Fruit fly (Drosophila melanogaster) whole organism, embryonic: ENCODE data around the gene Bace.

Experiments used
- BtbVII ChIP-seq: fragments of 200-800 bp; sonication (Bioruptor generic); optimal IDR thresholded peaks from 3 replicates; lab custom pipeline; 2017; ENCODE audit warnings: missing biosample characterization, mild to moderate bottlenecking, missing genetic modification characterization
- CG10147 ChIP-seq: fragments of 200-800 bp; sonication (Bioruptor generic); optimal IDR thresholded peaks from 2 replicates; lab custom pipeline; 2019; ENCODE audit warnings: missing biosample characterization, mild to moderate bottlenecking, missing genetic modification characterization, moderate library complexity
- CG10267 ChIP-seq: fragments of 200-800 bp; sonication (Bioruptor generic); optimal IDR thresholded peaks from 2 replicates; lab custom pipeline; 2018; ENCODE audit warnings: missing biosample characterization, mild to moderate bottlenecking, missing genetic modification characterization, moderate library complexity
- CG10654 ChIP-seq: fragments of 200-800 bp; sonication (Bioruptor generic); optimal IDR thresholded peaks from 2 replicates; lab custom pipeline; 2016; ENCODE audit warnings: missing biosample characterization, missing genetic modification characterization
- CG10959 ChIP-seq: fragments of 200-800 bp; sonication (Bioruptor generic); IDR thresholded peaks from 2 replicates; pipeline ENCODE4 v1.3.6; 2022; ENCODE audit warnings: missing biosample characterization, missing genetic modification characterization
- CG12071 ChIP-seq: fragments of 200-800 bp; sonication (Bioruptor generic); optimal IDR thresholded peaks from 3 replicates; lab custom pipeline; 2018; ENCODE audit warnings: missing biosample characterization, mild to moderate bottlenecking, missing genetic modification characterization
- CG12942 ChIP-seq: fragments of 200-800 bp; sonication (Bioruptor generic); optimal IDR thresholded peaks from 3 replicates; lab custom pipeline; 2016; ENCODE audit warnings: missing biosample characterization, missing genetic modification characterization
- CG13123 ChIP-seq: fragments of 200-800 bp; sonication (Bioruptor generic); optimal IDR thresholded peaks from 2 replicates; lab custom pipeline; 2016; ENCODE audit warnings: missing biosample characterization, missing genetic modification characterization
- CG13775 ChIP-seq: fragments of 200-800 bp; sonication (Bioruptor generic); optimal IDR thresholded peaks from 3 replicates; lab custom pipeline; 2017; ENCODE audit warnings: missing biosample characterization, mild to moderate bottlenecking, missing genetic modification characterization
- CG14860 ChIP-seq: fragments of 200-800 bp; sonication (Bioruptor generic); IDR thresholded peaks from 3 replicates; pipeline ENCODE4 v1.3.6; 2022; ENCODE audit warnings: missing biosample characterization, missing genetic modification characterization; ENCODE audit not compliant: partially characterized antibody
- CG2712 ChIP-seq: fragments of 200-800 bp; optimal IDR thresholded peaks from 3 replicates; lab custom pipeline; 2019; ENCODE audit warnings: missing biosample characterization, mild to moderate bottlenecking, missing genetic modification characterization, moderate library complexity
- CG34224 ChIP-seq: fragments of 200-800 bp; sonication (Bioruptor generic); IDR thresholded peaks from 3 replicates; pipeline ENCODE4 v1.3.6; 2022; ENCODE audit warnings: missing biosample characterization, missing genetic modification characterization; ENCODE audit not compliant: partially characterized antibody
- CG34422 ChIP-seq: fragments of 200-800 bp; sonication (Bioruptor generic); IDR thresholded peaks from 3 replicates; pipeline ENCODE4 v1.3.6; 2022; ENCODE audit warnings: missing biosample characterization, missing genetic modification characterization
- CG7271 ChIP-seq: fragments of 200-800 bp; sonication (Bioruptor generic); optimal IDR thresholded peaks from 2 replicates; lab custom pipeline; 2018; ENCODE audit warnings: missing biosample characterization, mild to moderate bottlenecking, missing genetic modification characterization, moderate library complexity
- CG7928 ChIP-seq: fragments of 200-800 bp; sonication (Bioruptor generic); optimal IDR thresholded peaks from 2 replicates; lab custom pipeline; 2017; ENCODE audit warnings: missing biosample characterization, mild to moderate bottlenecking, missing genetic modification characterization
- CG7987 ChIP-seq: fragments of 200-800 bp; sonication (Bioruptor generic); optimal IDR thresholded peaks from 2 replicates; lab custom pipeline; 2018; ENCODE audit warnings: missing biosample characterization, mild to moderate bottlenecking, missing genetic modification characterization, moderate library complexity
- CG8281 ChIP-seq: fragments of 200-800 bp; sonication (Bioruptor generic); optimal IDR thresholded peaks from 2 replicates; lab custom pipeline; 2018; ENCODE audit warnings: missing biosample characterization, mild to moderate bottlenecking, missing genetic modification characterization, moderate library complexity
- CG8478 ChIP-seq: fragments of >200 bp; optimal IDR thresholded peaks from 2 replicates; lab custom pipeline; 2018
- CG8944 ChIP-seq: fragments of 200-800 bp; sonication (Bioruptor generic); optimal IDR thresholded peaks from 3 replicates; lab custom pipeline; 2016; ENCODE audit warnings: missing biosample characterization, missing genetic modification characterization
- CG9797 ChIP-seq: fragments of 200-800 bp; sonication (Bioruptor generic); optimal IDR thresholded peaks from 3 replicates; lab custom pipeline; 2018; ENCODE audit warnings: missing biosample characterization, mild to moderate bottlenecking, missing genetic modification characterization
- CTCF ChIP-seq: fragments of 200-800 bp; sonication (Bioruptor generic); optimal IDR thresholded peaks from 2 replicates; lab custom pipeline; 2017; ENCODE audit warnings: missing biosample characterization, mild to moderate bottlenecking, missing genetic modification characterization, moderate library complexity
- CrebB ChIP-seq: fragments of 200-800 bp; sonication (Bioruptor generic); optimal IDR thresholded peaks from 3 replicates; lab custom pipeline; 2018; ENCODE audit warnings: missing biosample characterization, mild to moderate bottlenecking, missing genetic modification characterization
- Deaf1 ChIP-seq: fragments of 200-800 bp; optimal IDR thresholded peaks from 3 replicates; lab custom pipeline; 2019; ENCODE audit warnings: missing biosample characterization, mild to moderate bottlenecking, missing genetic modification characterization, moderate library complexity
- Drgx ChIP-seq: fragments of 200-800 bp; sonication (Bioruptor generic); IDR thresholded peaks from 2 replicates; pipeline ENCODE4 v1.3.6; 2022; ENCODE audit warnings: missing biosample characterization, missing genetic modification characterization
- HHEX ChIP-seq: fragments of 200-800 bp; sonication (Bioruptor generic); optimal IDR thresholded peaks from 3 replicates; lab custom pipeline; 2017; ENCODE audit warnings: missing biosample characterization, mild to moderate bottlenecking, missing genetic modification characterization, missing genetic modification reagents
- Optix ChIP-seq: fragments of 200-800 bp; sonication (Bioruptor generic); IDR thresholded peaks from 3 replicates; pipeline ENCODE4 v1.3.6; 2022; ENCODE audit warnings: missing biosample characterization, missing genetic modification characterization
- Rx ChIP-seq: fragments of 200-800 bp; sonication (Bioruptor generic); IDR thresholded peaks from 2 replicates; pipeline ENCODE4 v1.3.6; 2022; ENCODE audit warnings: missing biosample characterization, missing genetic modification characterization
- Scr ChIP-seq: fragments of 200-800 bp; sonication (Bioruptor generic); IDR thresholded peaks from 2 replicates; pipeline ENCODE4 v1.3.6; 2022; ENCODE audit warnings: missing biosample characterization, missing genetic modification characterization; ENCODE audit not compliant: partially characterized antibody
- Stat92E ChIP-seq, 3 experiments: fragments of >200 bp in 2 of 3; fragments of 200-800 bp in 1 of 3; sonication (Bioruptor generic) in 1 of 3; optimal IDR thresholded peaks; 2 replicates each; lab custom pipeline; 2017 to 2019; ENCODE audit warnings: missing biosample characterization in 3 of 3, missing genetic modification characterization in 3 of 3, mild to moderate bottlenecking in 1 of 3, moderate library complexity in 1 of 3
- TFAM ChIP-seq: fragments of 200-800 bp; sonication (Bioruptor generic); optimal IDR thresholded peaks from 2 replicates; lab custom pipeline; 2017; ENCODE audit warnings: missing biosample characterization, missing genetic modification characterization, inconsistent platforms
- Xrp1 ChIP-seq: fragments of 200-800 bp; sonication (Bioruptor generic); IDR thresholded peaks from 2 replicates; pipeline ENCODE4 v1.3.6; 2022; ENCODE audit warnings: missing biosample characterization, missing genetic modification characterization
- ac ChIP-seq: fragments of 200-800 bp; sonication (Bioruptor generic); optimal IDR thresholded peaks from 3 replicates; lab custom pipeline; 2017; ENCODE audit warnings: missing biosample characterization, mild to moderate bottlenecking, missing genetic modification characterization
- az2 ChIP-seq: fragments of 200-800 bp; sonication (Bioruptor generic); optimal IDR thresholded peaks from 3 replicates; lab custom pipeline; 2016; ENCODE audit warnings: missing biosample characterization, missing genetic modification characterization
- cas ChIP-seq: fragments of 200-800 bp; sonication (Bioruptor generic); IDR thresholded peaks from 2 replicates; pipeline ENCODE4 v1.3.6; 2022; ENCODE audit warnings: missing biosample characterization, missing genetic modification characterization
- ci ChIP-seq: fragments of 200-800 bp; sonication (Bioruptor generic); IDR thresholded peaks from 3 replicates; pipeline ENCODE4 v1.3.6; 2022; ENCODE audit warnings: missing biosample characterization, missing genetic modification characterization
- crc ChIP-seq: fragments of 200-800 bp; sonication (Bioruptor generic); optimal IDR thresholded peaks from 2 replicates; lab custom pipeline; 2016; ENCODE audit warnings: missing biosample characterization, missing genetic modification characterization
- crp ChIP-seq, 2 experiments: fragments of 200-800 bp; sonication (Bioruptor generic); optimal IDR thresholded peaks; 2 replicates in 1 of 2; 3 replicates in 1 of 2; lab custom pipeline; 2017; ENCODE audit warnings: missing biosample characterization in 2 of 2, missing genetic modification characterization in 2 of 2, mild to moderate bottlenecking in 1 of 2, moderate library complexity in 1 of 2
- fd64A ChIP-seq: fragments of 200-800 bp; sonication (Bioruptor generic); optimal IDR thresholded peaks from 3 replicates; lab custom pipeline; 2018; ENCODE audit warnings: missing biosample characterization, mild to moderate bottlenecking, missing genetic modification characterization
- grau ChIP-seq: fragments of 200-800 bp; optimal IDR thresholded peaks from 3 replicates; lab custom pipeline; 2019; ENCODE audit warnings: missing biosample characterization, mild to moderate bottlenecking, missing genetic modification characterization, moderate library complexity
- inv ChIP-seq: fragments of 200-800 bp; sonication (Bioruptor generic); IDR thresholded peaks from 2 replicates; pipeline ENCODE4 v1.3.6; 2022; ENCODE audit warnings: missing biosample characterization, missing genetic modification characterization; ENCODE audit not compliant: partially characterized antibody
- kah ChIP-seq: fragments of 200-800 bp; sonication (Bioruptor generic); optimal IDR thresholded peaks from 2 replicates; lab custom pipeline; 2018; ENCODE audit warnings: missing biosample characterization, mild to moderate bottlenecking, missing genetic modification characterization
- pho ChIP-seq: fragments of 200-800 bp; sonication (Bioruptor generic); optimal IDR thresholded peaks from 2 replicates; lab custom pipeline; 2016; ENCODE audit warnings: missing biosample characterization, missing genetic modification characterization
- prd ChIP-seq, 3 experiments: fragments of >200 bp in 2 of 3; fragments of 200-800 bp in 1 of 3; sonication (Bioruptor generic) in 1 of 3; optimal IDR thresholded peaks in 2 of 3; IDR thresholded peaks in 1 of 3; 2 replicates in 2 of 3; 3 replicates in 1 of 3; pipeline versions ENCODE4 v1.3.6 to Lab custom; 2017 to 2022; ENCODE audit warnings: missing biosample characterization in 1 of 3, missing genetic modification characterization in 1 of 3
- sim ChIP-seq: fragments of 200-800 bp; sonication (Bioruptor generic); IDR thresholded peaks from 2 replicates; pipeline ENCODE4 v1.3.6; 2022; ENCODE audit warnings: missing biosample characterization, missing genetic modification characterization
- ssp ChIP-seq: fragments of 200-800 bp; sonication (Bioruptor generic); IDR thresholded peaks from 2 replicates; pipeline ENCODE4 v1.3.6; 2022; ENCODE audit warnings: missing biosample characterization, missing genetic modification characterization
- stc ChIP-seq: fragments of 200-800 bp; sonication (Bioruptor generic); IDR thresholded peaks from 2 replicates; pipeline ENCODE4 v1.3.6; 2022; ENCODE audit warnings: missing biosample characterization, missing genetic modification characterization
- trem ChIP-seq: fragments of 200-800 bp; optimal IDR thresholded peaks from 3 replicates; lab custom pipeline; 2019; ENCODE audit warnings: missing biosample characterization, mild to moderate bottlenecking, missing genetic modification characterization, moderate library complexity
- unc-4 ChIP-seq: fragments of 200-800 bp; sonication (Bioruptor generic); IDR thresholded peaks from 2 replicates; pipeline ENCODE4 v1.3.6; 2022; ENCODE audit warnings: missing biosample characterization, missing genetic modification characterization; ENCODE audit not compliant: partially characterized antibody
- zen2 ChIP-seq: fragments of 200-800 bp; sonication (Bioruptor generic); IDR thresholded peaks from 3 replicates; pipeline ENCODE4 v1.3.6; 2022; ENCODE audit warnings: missing biosample characterization, missing genetic modification characterization; ENCODE audit not compliant: partially characterized antibody
- zf30C ChIP-seq: fragments of 200-800 bp; sonication (Bioruptor generic); optimal IDR thresholded peaks from 3 replicates; lab custom pipeline; 2018; ENCODE audit warnings: missing biosample characterization, mild to moderate bottlenecking, missing genetic modification characterization
- zfh2 ChIP-seq: fragments of 200-800 bp; sonication (Bioruptor generic); optimal IDR thresholded peaks from 2 replicates; lab custom pipeline; 2016; ENCODE audit warnings: missing biosample characterization, missing genetic modification characterization

Gene Bace

DNA sequence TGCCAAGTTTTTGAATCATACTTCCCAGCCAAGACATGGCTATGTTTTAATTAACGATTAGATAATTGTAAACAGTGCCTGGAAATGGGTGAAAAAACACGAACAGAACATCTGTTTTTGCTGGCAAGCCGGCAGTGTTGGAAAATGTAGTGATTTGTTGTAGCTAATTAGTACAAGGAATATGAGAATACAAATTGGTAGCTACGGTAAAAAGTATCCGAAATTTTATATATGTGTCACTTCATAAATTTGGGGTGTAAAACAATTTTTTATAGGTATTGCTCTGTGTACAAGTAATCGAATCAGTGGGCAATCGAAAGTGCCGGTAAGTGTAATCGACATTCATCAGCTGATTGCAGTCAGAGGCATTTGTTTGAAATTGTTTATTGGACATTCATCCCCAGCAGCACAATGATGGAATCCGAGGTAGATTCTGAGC, 21.2 kb upstream of the Bace start, which contains the start of the genes mRpL51 and Uba4 (continued):
- TF ChIP-seq zfh2 (GFP tag; lab: Kevin White, UChicago) (peak; percentile 56), BtbVII (GFP tag; lab: Kevin White, UChicago) (no peak), Scr (peak; percentile 66), Stat92E (GFP tag; optimal IDR thresholded peaks at IDR 0.05; lab: Kevin White, UChicago) (no peak), CG34422 (peak; percentile 65; the same call in 1 of the 3 replicates), CG10147 (GFP tag; lab: Kevin White, UChicago) (peak; percentile 6), CG8478 (lab: Kevin White, UChicago) (no peak), pho (GFP tag; lab: Kevin White, UChicago) (peak; percentile 56), Xrp1 (GFP tag; lab: Robert Waterston, UW) (no peak), Deaf1 (peak; percentile 43), CG7987 (GFP tag; lab: Kevin White, UChicago) (no peak), fd64A (no peak), crp (GFP tag; optimal IDR thresholded peaks at IDR 0.05; lab: Kevin White, UChicago) (peak; percentile 90 to 97), CG10267 (tag; lab: Kevin White, UChicago) (peak; percentile 97), Rx (GFP tag; lab: Robert Waterston, UW) (no peak), inv (GFP tag; lab: Robert Waterston, UW) (no peak), CG7271 (tag; lab: Kevin White, UChicago) (no peak), prd (optimal IDR thresholded peaks at IDR 0.05; lab: Kevin White, UChicago) (no peak), prd (GFP tag; IDR thresholded peaks at IDR 0.05; lab: Robert Waterston, UW) (no peak), trem (tag; lab: Kevin White, UChicago) (peak; percentile 78), CG14860 (GFP tag; lab: Robert Waterston, UW) (0 out of 3 replicates have a peak, but pooled peaks have one; percentile 52), CTCF (peak; percentile 11), az2 (GFP tag; lab: Kevin White, UChicago) (peak; percentile 31), ci (GFP tag; lab: Robert Waterston, UW) (no peak), CG2712 (tag; lab: Kevin White, UChicago) (peak; percentile 53), ac (GFP tag; lab: Kevin White, UChicago) (no peak), zen2 (GFP tag; lab: Robert Waterston, UW) (peak; percentile 72; the same call in 2 of the 3 replicates), CG13123 (GFP tag; lab: Kevin White, UChicago) (peak; percentile 6), grau (tag; lab: Kevin White, UChicago) (peak; percentile 34), CG10654 (GFP tag; lab: Kevin White, UChicago) (no peak), cas (GFP tag; lab: Robert Waterston, UW) (no peak), CG34224 (peak; percentile 49; the same call in 2 of the 3 replicates), Drgx (GFP tag; lab: Robert Waterston, UW) (no peak), CG9797 (GFP tag; lab: Kevin White, UChicago) (no peak), TFAM (GFP tag; lab: Kevin White, UChicago) (no peak), CG10959 (GFP tag; lab: Robert Waterston, UW) (no peak), Optix (GFP tag; lab: Robert Waterston, UW) (no peak), HHEX (GFP tag; lab: Kevin White, UChicago) (no peak), CG13775 (GFP tag; lab: Kevin White, UChicago) (peak; percentile 16), ssp (GFP tag; lab: Robert Waterston, UW) (no peak), crc (GFP tag; lab: Kevin White, UChicago) (no peak), CG8281 (tag; lab: Kevin White, UChicago) (no peak), stc (GFP tag; lab: Robert Waterston, UW) (no peak), zf30C (no peak), unc-4 (GFP tag; lab: Robert Waterston, UW) (peak; percentile 55), CG8944 (GFP tag; lab: Kevin White, UChicago) (no peak), sim (GFP tag; lab: Robert Waterston, UW) (no peak), CG12071 (GFP tag; lab: Kevin White, UChicago) (no peak), CrebB (tag; lab: Kevin White, UChicago) (no peak), CG12942 (GFP tag; lab: Kevin White, UChicago) (no peak), CG7928 (GFP tag; lab: Kevin White, UChicago) (no peak), kah (GFP tag; lab: Kevin White, UChicago) (no peak)
